Worm (Caenorhabditis elegans): ENCODE results near the gene dyf-13.

The dyf-13 gene

ce11 chrII:7204951-7205350 is 33.8 kb upstream of the dyf-13 start, which contains the start of gene srd-58:
TSS of gene srd-58 (minus strand) at chrII:7205051.
- TF ChIP-seq lin-39 (tag; optimal IDR thresholded peaks at IDR 0.05) (no peak), nhr-11 (tag; optimal IDR thresholded peaks at IDR 0.05) (no peak), tbx-2 (tag; optimal IDR thresholded peaks at IDR 0.05) (no peak), fkh-2 (tag; optimal IDR thresholded peaks at IDR 0.05) (no peak), fos-1 (tag; optimal IDR thresholded peaks at IDR 0.05) (no peak), egl-27 (tag; optimal IDR thresholded peaks at IDR 0.05) (no peak), elt-3 (tag; optimal IDR thresholded peaks at IDR 0.05) (no peak), fkh-10 (GFP tag; optimal IDR thresholded peaks at IDR 0.05) (no peak), ztf-4 (tag; optimal IDR thresholded peaks at IDR 0.05) (no peak), ceh-16 (tag; optimal IDR thresholded peaks at IDR 0.05) (no peak), skn-1 (tag; optimal IDR thresholded peaks at IDR 0.05) (no peak), egl-5 (tag; optimal IDR thresholded peaks at IDR 0.05) (no peak), unc-62 (GFP tag; optimal IDR thresholded peaks at IDR 0.05) (no peak), ceh-9 (tag; optimal IDR thresholded peaks at IDR 0.05) (no peak), nhr-77 (tag; optimal IDR thresholded peaks at IDR 0.05) (no peak), zag-1 (tag; optimal IDR thresholded peaks at IDR 0.05) (no peak), nhr-43 (tag; optimal IDR thresholded peaks at IDR 0.05; ENCODE audit: poor library complexity, severe bottlenecking) (no peak), nhr-25 (tag; optimal IDR thresholded peaks at IDR 0.05) (no peak), mdl-1 (tag; optimal IDR thresholded peaks at IDR 0.05) (no peak)

- no peak for TF ChIP-seq nhr-67 (tag; optimal IDR thresholded peaks at IDR 0.05)
- no peak for TF ChIP-seq fkh-2 (tag; optimal IDR thresholded peaks at IDR 0.05)
- no peak for TF ChIP-seq lsy-12 (tag; optimal IDR thresholded peaks at IDR 0.05)
- no peak for TF ChIP-seq lin-39 (tag; optimal IDR thresholded peaks at IDR 0.05)
- TF ChIP-seq jun-1 (tag; optimal IDR thresholded peaks at IDR 0.05): no peak
- no peak for TF ChIP-seq nhr-12 (tag; optimal IDR thresholded peaks at IDR 0.05)
- no peak for TF ChIP-seq nhr-237 (tag; optimal IDR thresholded peaks at IDR 0.05)
- no peak for TF ChIP-seq zag-1 (tag; optimal IDR thresholded peaks at IDR 0.05)
- TF ChIP-seq nhr-25 (tag; optimal IDR thresholded peaks at IDR 0.05): no peak
- TF ChIP-seq mdl-1 (tag; optimal IDR thresholded peaks at IDR 0.05): no peak
- no peak for TF ChIP-seq R02D3.7 (tag; optimal IDR thresholded peaks at IDR 0.05)
- TF ChIP-seq sea-2 (GFP tag; optimal IDR thresholded peaks at IDR 0.05): no peak
- TF ChIP-seq ztf-4 (tag; optimal IDR thresholded peaks at IDR 0.05): no peak
- TF ChIP-seq nhr-28 (tag; optimal IDR thresholded peaks at IDR 0.05): no peak
- TF ChIP-seq egl-5 (tag; optimal IDR thresholded peaks at IDR 0.05): no peak
- no peak for TF ChIP-seq nhr-43 (tag; optimal IDR thresholded peaks at IDR 0.05; ENCODE audit: poor library complexity, severe bottlenecking)
- no peak for TF ChIP-seq nhr-76 (tag; optimal IDR thresholded peaks at IDR 0.05)
- TF ChIP-seq ceh-82 (tag; optimal IDR thresholded peaks at IDR 0.05): no peak
Measured at ce11 chrII:7203110-7203509, 32.0 kb upstream of the dyf-13 start, which contains the start of gene srd-56. TSS of gene srd-56 (minus strand) at chrII:7203210.

DNA sequence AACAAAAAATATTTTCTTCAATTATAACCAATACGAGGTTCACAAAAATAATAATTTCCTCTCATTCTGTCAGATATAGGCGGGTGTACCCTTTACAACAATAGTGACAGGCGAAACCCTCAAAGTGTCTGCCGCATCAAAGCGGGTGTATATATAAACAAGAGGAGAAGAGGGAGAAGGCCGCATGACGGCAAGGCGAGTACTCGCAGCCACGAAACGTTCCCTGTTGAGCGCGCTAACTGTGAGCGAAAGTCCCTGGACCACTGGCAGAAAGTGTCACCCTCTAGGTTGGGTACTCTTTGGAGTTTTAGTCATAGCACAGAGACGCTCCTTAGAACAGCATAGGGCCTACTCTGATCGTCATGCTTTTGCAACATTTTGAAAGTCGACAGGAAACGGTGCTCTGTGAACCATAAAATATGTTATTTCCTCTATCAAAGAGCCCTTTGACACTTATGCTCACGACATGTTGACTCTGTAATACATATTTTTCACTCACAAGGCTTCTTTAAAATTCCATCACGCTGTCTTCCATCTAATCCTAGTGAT is 29.0 kb upstream of the dyf-13 start, which contains the start of gene pcrg-1:
TSS of gene pcrg-1 (plus strand) at position 499 of the 549 bp plus-strand sequence.
- TF ChIP-seq zag-1 (tag; optimal IDR thresholded peaks at IDR 0.05): no peak
- no peak for TF ChIP-seq nhr-77 (tag; optimal IDR thresholded peaks at IDR 0.05)
- TF ChIP-seq R02D3.7 (tag; optimal IDR thresholded peaks at IDR 0.05): peak; percentile 56
- peak; percentile 83 for TF ChIP-seq nhr-25 (tag; optimal IDR thresholded peaks at IDR 0.05)
- no peak for TF ChIP-seq unc-62 (GFP tag; optimal IDR thresholded peaks at IDR 0.05)
- no peak for TF ChIP-seq elt-1 (tag; optimal IDR thresholded peaks at IDR 0.05)
- TF ChIP-seq fos-1 (tag; optimal IDR thresholded peaks at IDR 0.05): no peak
- no peak for TF ChIP-seq unc-39 (tag; optimal IDR thresholded peaks at IDR 0.05)
- peak; percentile 46 for TF ChIP-seq pha-4 (tag; optimal IDR thresholded peaks at IDR 0.05)
- TF ChIP-seq nhr-43 (tag; optimal IDR thresholded peaks at IDR 0.05; ENCODE audit: poor library complexity, severe bottlenecking): peak; percentile 78
- TF ChIP-seq nhr-67 (tag; optimal IDR thresholded peaks at IDR 0.05): no peak
- TF ChIP-seq lin-39 (tag; optimal IDR thresholded peaks at IDR 0.05): peak; percentile 66
- TF ChIP-seq nhr-23 (tag; optimal IDR thresholded peaks at IDR 0.05): peak; percentile 34
- TF ChIP-seq nhr-12 (tag; optimal IDR thresholded peaks at IDR 0.05): no peak
- peak; percentile 33 for TF ChIP-seq ceh-82 (tag; optimal IDR thresholded peaks at IDR 0.05)
- peak; percentile 78 for TF ChIP-seq tbx-2 (tag; optimal IDR thresholded peaks at IDR 0.05)
- TF ChIP-seq elt-2 (tag; optimal IDR thresholded peaks at IDR 0.05): peak; percentile 41
- TF ChIP-seq sea-2 (GFP tag; optimal IDR thresholded peaks at IDR 0.05): peak; percentile 24
- no peak for TF ChIP-seq eor-1 (tag; optimal IDR thresholded peaks at IDR 0.05)
- no peak for TF ChIP-seq jun-1 (tag; optimal IDR thresholded peaks at IDR 0.05)
- no peak for TF ChIP-seq ZK546.5 (tag; optimal IDR thresholded peaks at IDR 0.05)
- peak; percentile 67 for TF ChIP-seq nfya-1 (tag; optimal IDR thresholded peaks at IDR 0.05; ENCODE audit: insufficient read depth)
- TF ChIP-seq egl-27 (tag; optimal IDR thresholded peaks at IDR 0.05): no peak
- no peak for TF ChIP-seq ztf-11 (tag; optimal IDR thresholded peaks at IDR 0.05)
- TF ChIP-seq elt-3 (tag; optimal IDR thresholded peaks at IDR 0.05): peak in 1 of 3 experiments; percentile 42
- peak; percentile 99 for TF ChIP-seq snpc-4 (tag; optimal IDR thresholded peaks at IDR 0.05)
- TF ChIP-seq skn-1 (tag; optimal IDR thresholded peaks at IDR 0.05): no peak
- TF ChIP-seq lsy-12 (tag; optimal IDR thresholded peaks at IDR 0.05): peak; percentile 76

All from whole organism, L3 larva.